Fruit fly (Drosophila melanogaster) whole organism, embryonic: ENCODE measurements around the gene Mccc1.

Experiments used
- Atf-2 ChIP-seq: fragments of 200-800 bp; sonication (Bioruptor generic); optimal IDR thresholded peaks from 2 replicates; lab custom pipeline; 2016; ENCODE audit warnings: missing biosample characterization, missing genetic modification characterization
- Atf6 ChIP-seq: fragments of 200-800 bp; sonication (Bioruptor generic); IDR thresholded peaks from 2 replicates; pipeline ENCODE4 v1.3.6; 2022; ENCODE audit warnings: missing biosample characterization, missing genetic modification characterization
- CG10274 ChIP-seq: fragments of 200-800 bp; sonication (Bioruptor generic); optimal IDR thresholded peaks from 3 replicates; lab custom pipeline; 2017; ENCODE audit warnings: missing biosample characterization, mild to moderate bottlenecking, missing genetic modification characterization
- CG12659 ChIP-seq: fragments of 200-800 bp; sonication (Bioruptor generic); optimal IDR thresholded peaks from 3 replicates; lab custom pipeline; 2017; ENCODE audit warnings: mild to moderate bottlenecking, missing biosample characterization, missing genetic modification reagents, missing genetic modification characterization
- CG13894 ChIP-seq: fragments of 200-800 bp; sonication (Bioruptor generic); optimal IDR thresholded peaks from 3 replicates; lab custom pipeline; 2018; ENCODE audit warnings: missing biosample characterization, mild to moderate bottlenecking, missing genetic modification characterization, moderate library complexity
- CG15479 ChIP-seq: fragments of 200-800 bp; sonication (Bioruptor generic); optimal IDR thresholded peaks from 3 replicates; lab custom pipeline; 2019; ENCODE audit warnings: missing biosample characterization, mild to moderate bottlenecking, missing genetic modification characterization, moderate library complexity
- CG16813 ChIP-seq: fragments of 200-800 bp; sonication (Bioruptor generic); IDR thresholded peaks from 3 replicates; pipeline ENCODE4 v1.3.6; 2022; ENCODE audit warnings: missing biosample characterization, missing genetic modification characterization; ENCODE audit not compliant: partially characterized antibody
- CG16863 ChIP-seq: fragments of 200-800 bp; sonication (Bioruptor generic); optimal IDR thresholded peaks from 3 replicates; lab custom pipeline; 2016; ENCODE audit warnings: missing biosample characterization, missing genetic modification characterization
- CG17802 ChIP-seq: fragments of 200-800 bp; sonication (Bioruptor generic); optimal IDR thresholded peaks from 2 replicates; lab custom pipeline; 2018; ENCODE audit warnings: missing biosample characterization, mild to moderate bottlenecking, missing genetic modification characterization, moderate library complexity
- CG18262 ChIP-seq: fragments of 200-800 bp; optimal IDR thresholded peaks from 3 replicates; lab custom pipeline; 2019; ENCODE audit warnings: missing biosample characterization, mild to moderate bottlenecking, missing genetic modification characterization, moderate library complexity
- CG31365 ChIP-seq: fragments of 200-800 bp; sonication (Bioruptor generic); optimal IDR thresholded peaks from 2 replicates; lab custom pipeline; 2018; ENCODE audit warnings: missing biosample characterization, mild to moderate bottlenecking, missing genetic modification characterization
- CG3847 ChIP-seq: fragments of 200-800 bp; sonication (Bioruptor generic); IDR thresholded peaks from 2 replicates; pipeline ENCODE4 v1.3.6; 2022; ENCODE audit warnings: missing biosample characterization, missing genetic modification characterization
- CG4328 ChIP-seq: fragments of 200-800 bp; sonication (Bioruptor generic); optimal IDR thresholded peaks from 3 replicates; lab custom pipeline; 2017; ENCODE audit warnings: missing biosample characterization, missing genetic modification reagents, missing genetic modification characterization
- CG4404 ChIP-seq: fragments of 200-800 bp; sonication (Bioruptor generic); IDR thresholded peaks from 2 replicates; pipeline ENCODE4 v1.3.6; 2022; ENCODE audit warnings: missing biosample characterization, missing genetic modification characterization
- CG9876 ChIP-seq: fragments of 200-800 bp; sonication (Bioruptor generic); optimal IDR thresholded peaks from 2 replicates; lab custom pipeline; 2016; ENCODE audit warnings: missing biosample characterization, missing genetic modification characterization
- D19A ChIP-seq: fragments of 200-800 bp; optimal IDR thresholded peaks from 3 replicates; lab custom pipeline; 2019; ENCODE audit warnings: missing biosample characterization, mild to moderate bottlenecking, missing genetic modification characterization, moderate library complexity
- Dfd ChIP-seq, 2 experiments: fragments of >200 bp; optimal IDR thresholded peaks; 2 replicates each; lab custom pipeline; 2017; ENCODE audit warnings: missing biosample characterization in 2 of 2, missing genetic modification characterization in 2 of 2
- Drgx ChIP-seq: fragments of 200-800 bp; sonication (Bioruptor generic); IDR thresholded peaks from 2 replicates; pipeline ENCODE4 v1.3.6; 2022; ENCODE audit warnings: missing biosample characterization, missing genetic modification characterization
- Eip74EF ChIP-seq, 2 experiments: fragments of 200-800 bp in 1 of 2; fragments of >200 bp in 1 of 2; sonication (Bioruptor generic) in 1 of 2; optimal IDR thresholded peaks; 2 replicates each; lab custom pipeline; 2017 to 2019; ENCODE audit warnings: missing biosample characterization in 2 of 2, missing genetic modification characterization in 2 of 2, mild to moderate bottlenecking in 1 of 2, moderate library complexity in 1 of 2
- Gug ChIP-seq: fragments of 200-800 bp; sonication (Bioruptor generic); IDR thresholded peaks from 4 replicates; pipeline ENCODE4 v1.3.6; 2022; ENCODE audit warnings: missing biosample characterization, missing genetic modification characterization
- HmgD ChIP-seq: fragments of 200-800 bp; sonication (Bioruptor generic); optimal IDR thresholded peaks from 3 replicates; lab custom pipeline; 2016; ENCODE audit warnings: missing biosample characterization, missing genetic modification characterization
- Lhr ChIP-seq: fragments of 200-800 bp; sonication (Bioruptor generic); optimal IDR thresholded peaks from 3 replicates; lab custom pipeline; 2017; ENCODE audit warnings: mild to moderate bottlenecking, missing biosample characterization, missing genetic modification reagents, missing genetic modification characterization
- MESR4 ChIP-seq: fragments of 200-800 bp; sonication (Bioruptor generic); optimal IDR thresholded peaks from 2 replicates; lab custom pipeline; 2018; ENCODE audit warnings: missing biosample characterization, mild to moderate bottlenecking, missing genetic modification characterization, moderate library complexity
- MTF-1 ChIP-seq: fragments of 200-800 bp; sonication (Bioruptor generic); optimal IDR thresholded peaks from 2 replicates; lab custom pipeline; 2018; ENCODE audit warnings: missing biosample characterization, mild to moderate bottlenecking, missing genetic modification characterization, borderline replicate concordance
- Mad ChIP-seq: fragments of 200-800 bp; sonication (Bioruptor generic); optimal IDR thresholded peaks from 2 replicates; lab custom pipeline; 2016; ENCODE audit warnings: missing biosample characterization, missing genetic modification characterization
- Pdp1 ChIP-seq, 2 experiments: fragments of 200-800 bp; sonication (Bioruptor generic); optimal IDR thresholded peaks; 3 replicates each; lab custom pipeline; 2016; ENCODE audit warnings: missing biosample characterization in 2 of 2, missing genetic modification characterization in 2 of 2, mild to moderate bottlenecking in 1 of 2, moderate library complexity in 1 of 2
- Sry-δ ChIP-seq: fragments of 200-800 bp; sonication (Bioruptor generic); optimal IDR thresholded peaks from 2 replicates; lab custom pipeline; 2016; ENCODE audit warnings: missing biosample characterization, missing genetic modification characterization
- Vsx1 ChIP-seq: fragments of 200-800 bp; sonication (Bioruptor generic); optimal IDR thresholded peaks from 2 replicates; lab custom pipeline; 2017; ENCODE audit warnings: missing biosample characterization, mild to moderate bottlenecking, missing genetic modification characterization, missing genetic modification reagents
- Xbp1 ChIP-seq: fragments of 200-800 bp; sonication (Bioruptor generic); optimal IDR thresholded peaks from 3 replicates; lab custom pipeline; 2016; ENCODE audit warnings: missing biosample characterization, mild to moderate bottlenecking, missing genetic modification characterization
- YL-1 ChIP-seq: fragments of 200-800 bp; sonication (Bioruptor generic); optimal IDR thresholded peaks from 3 replicates; lab custom pipeline; 2017; ENCODE audit warnings: missing biosample characterization, mild to moderate bottlenecking, missing genetic modification characterization
- al ChIP-seq: fragments of 200-800 bp; sonication (Bioruptor generic); IDR thresholded peaks from 2 replicates; pipeline ENCODE4 v1.3.6; 2022; ENCODE audit warnings: missing biosample characterization, missing genetic modification characterization
- az2 ChIP-seq: fragments of 200-800 bp; sonication (Bioruptor generic); optimal IDR thresholded peaks from 3 replicates; lab custom pipeline; 2016; ENCODE audit warnings: missing biosample characterization, missing genetic modification characterization
- chinmo ChIP-seq: fragments of 200-800 bp; sonication (Bioruptor generic); IDR thresholded peaks from 4 replicates; pipeline ENCODE4 v1.3.6; 2022; ENCODE audit warnings: missing biosample characterization, missing genetic modification characterization; ENCODE audit not compliant: partially characterized antibody
- croc ChIP-seq: fragments of 200-800 bp; sonication (Bioruptor generic); conservative IDR thresholded peaks from 3 replicates; pipeline ENCODE4 v1.3.6; 2022; ENCODE audit warnings: missing biosample characterization, missing genetic modification characterization
- exex ChIP-seq: fragments of 200-800 bp; sonication (Bioruptor generic); optimal IDR thresholded peaks from 4 replicates; lab custom pipeline; 2018; ENCODE audit warnings: missing biosample characterization, mild to moderate bottlenecking, missing genetic modification characterization, moderate library complexity
- fu2 ChIP-seq: fragments of 200-800 bp; sonication (Bioruptor generic); optimal IDR thresholded peaks from 2 replicates; lab custom pipeline; 2016; ENCODE audit warnings: missing biosample characterization, missing genetic modification characterization
- gt ChIP-seq: fragments of 200-800 bp; sonication (Bioruptor generic); IDR thresholded peaks from 2 replicates; pipeline ENCODE4 v1.3.6; 2022; ENCODE audit warnings: missing biosample characterization, missing genetic modification characterization
- her ChIP-seq: fragments of 200-800 bp; sonication (Bioruptor generic); optimal IDR thresholded peaks from 2 replicates; lab custom pipeline; 2016; ENCODE audit warnings: missing biosample characterization, missing genetic modification characterization
- ind ChIP-seq: fragments of 200-800 bp; sonication (Bioruptor generic); optimal IDR thresholded peaks from 3 replicates; lab custom pipeline; 2016; ENCODE audit warnings: missing biosample characterization, missing genetic modification characterization
- inv ChIP-seq: fragments of 200-800 bp; sonication (Bioruptor generic); IDR thresholded peaks from 2 replicates; pipeline ENCODE4 v1.3.6; 2022; ENCODE audit warnings: missing biosample characterization, missing genetic modification characterization; ENCODE audit not compliant: partially characterized antibody
- kay ChIP-seq: fragments of 200-800 bp; sonication (Bioruptor generic); optimal IDR thresholded peaks from 2 replicates; lab custom pipeline; 2016; ENCODE audit warnings: missing biosample characterization, missing genetic modification characterization
- lov ChIP-seq, 2 experiments: fragments of 200-800 bp in 1 of 2; fragments of >200 bp in 1 of 2; sonication (Bioruptor generic) in 1 of 2; IDR thresholded peaks in 1 of 2; optimal IDR thresholded peaks in 1 of 2; 2 replicates in 1 of 2; 3 replicates in 1 of 2; pipeline versions ENCODE4 v1.3.6 to Lab custom; 2017 to 2022; ENCODE audit warnings: missing biosample characterization in 1 of 2, missing genetic modification characterization in 1 of 2
- phol ChIP-seq: fragments of 200-800 bp; sonication (Bioruptor generic); optimal IDR thresholded peaks from 3 replicates; lab custom pipeline; 2018; ENCODE audit warnings: missing biosample characterization, mild to moderate bottlenecking, missing genetic modification characterization, moderate library complexity
- pita ChIP-seq: fragments of 200-800 bp; sonication (Bioruptor generic); optimal IDR thresholded peaks from 2 replicates; lab custom pipeline; 2017; ENCODE audit warnings: missing biosample characterization, mild to moderate bottlenecking, missing genetic modification characterization
- pzg ChIP-seq: fragments of 200-800 bp; sonication (Bioruptor generic); optimal IDR thresholded peaks from 3 replicates; lab custom pipeline; 2018; ENCODE audit warnings: missing biosample characterization, mild to moderate bottlenecking, missing genetic modification characterization, moderate library complexity
- repo ChIP-seq: fragments of 200-800 bp; sonication (Bioruptor generic); optimal IDR thresholded peaks from 2 replicates; lab custom pipeline; 2016; ENCODE audit warnings: missing biosample characterization, missing genetic modification characterization
- ro ChIP-seq: fragments of 200-800 bp; sonication (Bioruptor generic); IDR thresholded peaks from 2 replicates; pipeline ENCODE4 v1.3.6; 2022; ENCODE audit warnings: missing biosample characterization, missing genetic modification characterization
- sr ChIP-seq: fragments of 200-800 bp; sonication (Bioruptor generic); IDR thresholded peaks from 3 replicates; pipeline ENCODE4 v1.3.6; 2022; ENCODE audit warnings: missing biosample characterization, missing genetic modification characterization
- sug ChIP-seq: fragments of 200-800 bp; optimal IDR thresholded peaks from 2 replicates; lab custom pipeline; 2019; ENCODE audit warnings: missing biosample characterization, mild to moderate bottlenecking, missing genetic modification characterization, moderate library complexity
- twi ChIP-seq: fragments of 200-800 bp; optimal IDR thresholded peaks from 2 replicates; lab custom pipeline; 2019; ENCODE audit warnings: missing biosample characterization, mild to moderate bottlenecking, missing genetic modification characterization, moderate library complexity
- wek ChIP-seq: fragments of 200-800 bp; sonication (Bioruptor generic); optimal IDR thresholded peaks from 3 replicates; lab custom pipeline; 2018; ENCODE audit warnings: missing biosample characterization, mild to moderate bottlenecking, missing genetic modification characterization, moderate library complexity

Mccc1 gene

DNA sequence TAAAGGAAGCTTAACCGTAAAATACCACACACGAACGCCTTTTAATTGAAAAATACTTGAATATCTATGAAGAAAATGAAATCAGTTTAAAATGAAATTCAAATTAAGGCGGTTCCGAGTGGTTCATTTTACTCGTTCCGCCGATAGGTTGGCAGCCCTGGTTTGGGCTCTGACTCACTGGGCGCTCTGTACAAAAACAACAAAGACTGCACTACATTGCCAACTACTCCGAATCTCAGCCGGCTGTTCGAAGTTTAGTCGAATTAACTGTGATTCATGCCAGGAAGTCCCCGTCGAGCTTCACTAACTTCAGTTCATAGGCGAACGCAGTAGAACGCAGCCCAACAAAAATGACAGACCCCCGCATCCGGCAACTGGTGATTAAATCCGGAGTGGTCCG lies 50.4 kb downstream of the Mccc1 start, which contains the start of gene Tbca (continued):
- TF ChIP-seq Atf-2: no peak
- no peak for TF ChIP-seq Atf6 (GFP tag; lab: Robert Waterston, UW)
- no peak for TF ChIP-seq repo (GFP tag; lab: Kevin White, UChicago)
- no peak for TF ChIP-seq CG13894 (tag; lab: Kevin White, UChicago)
- TF ChIP-seq kay (GFP tag; lab: Kevin White, UChicago): peak; percentile 100
- TF ChIP-seq wek (GFP tag; lab: Kevin White, UChicago): no peak
- TF ChIP-seq Dfd (GFP tag; optimal IDR thresholded peaks at IDR 0.05; lab: Kevin White, UChicago): no peak
- TF ChIP-seq Pdp1 (GFP tag; optimal IDR thresholded peaks at IDR 0.05; lab: Kevin White, UChicago): no peak
- no peak for TF ChIP-seq Xbp1
- no peak for TF ChIP-seq her (GFP tag; lab: Kevin White, UChicago)
- no peak for TF ChIP-seq az2 (GFP tag; lab: Kevin White, UChicago)
- TF ChIP-seq twi (tag; lab: Kevin White, UChicago): no peak
- TF ChIP-seq al (GFP tag; lab: Robert Waterston, UW): no peak
- TF ChIP-seq Lhr: no peak
- no peak for TF ChIP-seq pita (GFP tag; lab: Kevin White, UChicago)
- TF ChIP-seq Sry-δ: peak; percentile 51
- no peak for TF ChIP-seq HmgD
- no peak for TF ChIP-seq inv
- TF ChIP-seq CG10274 (GFP tag; lab: Kevin White, UChicago): no peak
- TF ChIP-seq gt (GFP tag; lab: Robert Waterston, UW): no peak
- TF ChIP-seq croc (GFP tag; lab: Robert Waterston, UW): no peak
- TF ChIP-seq exex: no peak
- no peak for TF ChIP-seq CG15479
- TF ChIP-seq YL-1 (GFP tag; lab: Kevin White, UChicago): no peak
- no peak for TF ChIP-seq CG4328 (GFP tag; lab: Kevin White, UChicago)
- TF ChIP-seq ro (GFP tag; lab: Robert Waterston, UW): no peak
- TF ChIP-seq CG16813 (GFP tag; lab: Robert Waterston, UW): peak; percentile 53; the same call in 2 of the 3 replicates
- no peak for TF ChIP-seq CG17802 (tag; lab: Kevin White, UChicago)
- TF ChIP-seq MESR4 (GFP tag; lab: Kevin White, UChicago): peak; percentile 64
- no peak for TF ChIP-seq CG3847 (GFP tag; lab: Robert Waterston, UW)
- no peak for TF ChIP-seq CG9876 (GFP tag; lab: Kevin White, UChicago)
- TF ChIP-seq Vsx1 (GFP tag; lab: Kevin White, UChicago): no peak
- no peak for TF ChIP-seq sug (tag; lab: Kevin White, UChicago)
- no peak for TF ChIP-seq Gug (GFP tag; lab: Robert Waterston, UW)
- TF ChIP-seq pzg (GFP tag; lab: Kevin White, UChicago): peak; percentile 79
- no peak for TF ChIP-seq MTF-1 (GFP tag; lab: Kevin White, UChicago)
- TF ChIP-seq phol (tag; lab: Kevin White, UChicago): no peak
- TF ChIP-seq lov (optimal IDR thresholded peaks at IDR 0.05; lab: Kevin White, UChicago): no peak
- no peak for TF ChIP-seq lov (GFP tag; IDR thresholded peaks at IDR 0.05; lab: Robert Waterston, UW)
- no peak for TF ChIP-seq CG16863 (GFP tag; lab: Kevin White, UChicago)
- TF ChIP-seq fu2 (GFP tag; lab: Kevin White, UChicago): no peak
- TF ChIP-seq sr (GFP tag; lab: Robert Waterston, UW): no peak
- peak; percentile 78; the same call in 1 of the 4 replicates for TF ChIP-seq chinmo (GFP tag; lab: Robert Waterston, UW)
- TF ChIP-seq CG4404 (GFP tag; lab: Robert Waterston, UW): no peak
- TF ChIP-seq CG18262: no peak
- TF ChIP-seq Drgx (GFP tag; lab: Robert Waterston, UW): no peak
- no peak for TF ChIP-seq ind
- no peak for TF ChIP-seq D19A (tag; lab: Kevin White, UChicago)
- TF ChIP-seq Eip74EF (GFP tag; optimal IDR thresholded peaks at IDR 0.05; lab: Kevin White, UChicago): no peak
- no peak for TF ChIP-seq Mad (GFP tag; lab: Kevin White, UChicago)
- TF ChIP-seq CG12659 (GFP tag; lab: Kevin White, UChicago): no peak
- no peak for TF ChIP-seq CG31365 (tag; lab: Kevin White, UChicago)
